Fruit fly (Drosophila melanogaster) whole organism, embryonic: ENCODE results near the gene mRRF1.
A peak's percentile ranks its signal among the peaks of the same experiment; 100 is the strongest.

ENCODE experiments used
- Abd-B ChIP-seq: fragments of 200-800 bp; sonication (Bioruptor generic); optimal IDR thresholded peaks from 2 replicates; lab custom pipeline; 2018; ENCODE audit warnings: missing biosample characterization, mild to moderate bottlenecking, missing genetic modification characterization, moderate library complexity
- Aef1 ChIP-seq: fragments of 200-800 bp; sonication (Bioruptor generic); IDR thresholded peaks from 3 replicates; pipeline ENCODE4 v1.3.6; 2022; ENCODE audit warnings: missing biosample characterization, missing genetic modification characterization
- CG10209 ChIP-seq: fragments of 200-800 bp; sonication (Bioruptor generic); optimal IDR thresholded peaks from 3 replicates; lab custom pipeline; 2017; ENCODE audit warnings: missing biosample characterization, mild to moderate bottlenecking, missing genetic modification characterization, missing genetic modification reagents
- CG10431 ChIP-seq: fragments of 200-800 bp; sonication (Bioruptor generic); optimal IDR thresholded peaks from 3 replicates; lab custom pipeline; 2018; ENCODE audit warnings: missing biosample characterization, mild to moderate bottlenecking, missing genetic modification characterization
- CG10565 ChIP-seq: fragments of 200-800 bp; sonication (Bioruptor generic); optimal IDR thresholded peaks from 3 replicates; lab custom pipeline; 2016; ENCODE audit warnings: missing biosample characterization, mild to moderate bottlenecking, missing genetic modification characterization
- CG12769 ChIP-seq: fragments of 200-800 bp; sonication (Bioruptor generic); optimal IDR thresholded peaks from 2 replicates; lab custom pipeline; 2019; ENCODE audit warnings: missing biosample characterization, mild to moderate bottlenecking, missing genetic modification characterization, moderate library complexity
- CG13123 ChIP-seq: fragments of 200-800 bp; sonication (Bioruptor generic); optimal IDR thresholded peaks from 2 replicates; lab custom pipeline; 2016; ENCODE audit warnings: missing biosample characterization, missing genetic modification characterization
- CG14441 ChIP-seq: fragments of 200-800 bp; sonication (Bioruptor generic); IDR thresholded peaks from 2 replicates; pipeline ENCODE4 v1.3.6; 2022; ENCODE audit warnings: missing biosample characterization, missing genetic modification characterization
- CG17361 ChIP-seq: fragments of 200-800 bp; sonication (Bioruptor generic); IDR thresholded peaks from 3 replicates; pipeline ENCODE4 v1.3.6; 2022; ENCODE audit warnings: missing biosample characterization, missing genetic modification characterization
- CG17802 ChIP-seq: fragments of 200-800 bp; sonication (Bioruptor generic); optimal IDR thresholded peaks from 2 replicates; lab custom pipeline; 2018; ENCODE audit warnings: missing biosample characterization, mild to moderate bottlenecking, missing genetic modification characterization, moderate library complexity
- CG18262 ChIP-seq: fragments of 200-800 bp; optimal IDR thresholded peaks from 3 replicates; lab custom pipeline; 2019; ENCODE audit warnings: missing biosample characterization, mild to moderate bottlenecking, missing genetic modification characterization, moderate library complexity
- CG33213 ChIP-seq: fragments of 200-800 bp; sonication (Bioruptor generic); optimal IDR thresholded peaks from 3 replicates; lab custom pipeline; 2016; ENCODE audit warnings: missing biosample characterization, missing genetic modification characterization
- CG5953 ChIP-seq: fragments of 200-800 bp; sonication (Bioruptor generic); IDR thresholded peaks from 2 replicates; pipeline ENCODE4 v1.3.6; 2022; ENCODE audit warnings: missing biosample characterization, missing genetic modification characterization
- CG6689 ChIP-seq: fragments of 200-800 bp; sonication (Bioruptor generic); IDR thresholded peaks from 2 replicates; pipeline ENCODE4 v1.3.6; 2022; ENCODE audit warnings: missing biosample characterization, missing genetic modification characterization
- CG6791 ChIP-seq: fragments of 200-800 bp; sonication (Bioruptor generic); IDR thresholded peaks from 3 replicates; pipeline ENCODE4 v1.3.6; 2022; ENCODE audit warnings: missing biosample characterization, missing genetic modification characterization; ENCODE audit not compliant: partially characterized antibody
- CG6813 ChIP-seq: fragments of 200-800 bp; sonication (Bioruptor generic); optimal IDR thresholded peaks from 2 replicates; lab custom pipeline; 2017; ENCODE audit warnings: missing biosample characterization, missing genetic modification characterization, mild to moderate bottlenecking, moderate library complexity, missing genetic modification reagents
- CG7271 ChIP-seq: fragments of 200-800 bp; sonication (Bioruptor generic); optimal IDR thresholded peaks from 2 replicates; lab custom pipeline; 2018; ENCODE audit warnings: missing biosample characterization, mild to moderate bottlenecking, missing genetic modification characterization, moderate library complexity
- CG8281 ChIP-seq: fragments of 200-800 bp; sonication (Bioruptor generic); optimal IDR thresholded peaks from 2 replicates; lab custom pipeline; 2018; ENCODE audit warnings: missing biosample characterization, mild to moderate bottlenecking, missing genetic modification characterization, moderate library complexity
- Chrac-16 ChIP-seq: fragments of 200-800 bp; sonication (Bioruptor generic); optimal IDR thresholded peaks from 3 replicates; lab custom pipeline; 2016; ENCODE audit warnings: missing biosample characterization, missing genetic modification characterization
- Ets97D ChIP-seq: fragments of 200-800 bp; sonication (Bioruptor generic); optimal IDR thresholded peaks from 3 replicates; lab custom pipeline; 2016; ENCODE audit warnings: missing biosample characterization, missing genetic modification characterization
- H2.0 ChIP-seq: fragments of 200-800 bp; sonication (Bioruptor generic); IDR thresholded peaks from 2 replicates; pipeline ENCODE4 v1.3.6; 2022; ENCODE audit warnings: missing biosample characterization, missing genetic modification characterization
- HLHmδ ChIP-seq: fragments of 200-800 bp; sonication (Bioruptor generic); optimal IDR thresholded peaks from 2 replicates; lab custom pipeline; 2018; ENCODE audit warnings: missing biosample characterization, mild to moderate bottlenecking, missing genetic modification characterization, moderate library complexity
- Hand ChIP-seq: fragments of 200-800 bp; sonication (Bioruptor generic); optimal IDR thresholded peaks from 2 replicates; lab custom pipeline; 2017; ENCODE audit warnings: mild to moderate bottlenecking, missing biosample characterization, missing genetic modification reagents, missing genetic modification characterization
- Hr51 ChIP-seq, 2 experiments: fragments of 200-800 bp; sonication (Bioruptor generic); optimal IDR thresholded peaks; 2 replicates in 1 of 2; 3 replicates in 1 of 2; lab custom pipeline; 2016 to 2018; ENCODE audit warnings: missing biosample characterization in 2 of 2, missing genetic modification characterization in 2 of 2, mild to moderate bottlenecking in 1 of 2, moderate library complexity in 1 of 2
- Jarid2 ChIP-seq: fragments of 200-800 bp; sonication (Bioruptor generic); optimal IDR thresholded peaks from 3 replicates; lab custom pipeline; 2017; ENCODE audit warnings: mild to moderate bottlenecking, missing biosample characterization, missing genetic modification reagents, missing genetic modification characterization
- Lhr ChIP-seq: fragments of 200-800 bp; sonication (Bioruptor generic); optimal IDR thresholded peaks from 3 replicates; lab custom pipeline; 2017; ENCODE audit warnings: mild to moderate bottlenecking, missing biosample characterization, missing genetic modification reagents, missing genetic modification characterization
- Six4 ChIP-seq: fragments of 200-800 bp; sonication (Bioruptor generic); optimal IDR thresholded peaks from 2 replicates; lab custom pipeline; 2016; ENCODE audit warnings: missing biosample characterization, missing genetic modification characterization
- TFAM ChIP-seq: fragments of 200-800 bp; sonication (Bioruptor generic); optimal IDR thresholded peaks from 2 replicates; lab custom pipeline; 2017; ENCODE audit warnings: missing biosample characterization, missing genetic modification characterization, inconsistent platforms
- amos ChIP-seq: fragments of 200-800 bp; sonication (Bioruptor generic); IDR thresholded peaks from 2 replicates; pipeline ENCODE4 v1.3.6; 2022; ENCODE audit warnings: missing biosample characterization, missing genetic modification characterization; ENCODE audit not compliant: partially characterized antibody
- ash1 ChIP-seq: fragments of 200-800 bp; sonication (Bioruptor generic); optimal IDR thresholded peaks from 2 replicates; lab custom pipeline; 2018; ENCODE audit warnings: missing biosample characterization, mild to moderate bottlenecking, missing genetic modification characterization
- croc ChIP-seq: fragments of 200-800 bp; sonication (Bioruptor generic); conservative IDR thresholded peaks from 3 replicates; pipeline ENCODE4 v1.3.6; 2022; ENCODE audit warnings: missing biosample characterization, missing genetic modification characterization
- dpn ChIP-seq, 2 experiments: fragments of 200-800 bp; sonication (Bioruptor generic); optimal IDR thresholded peaks; 3 replicates each; lab custom pipeline; 2016; ENCODE audit warnings: missing biosample characterization in 2 of 2, missing genetic modification characterization in 2 of 2
- ewg ChIP-seq: fragments of 200-800 bp; sonication (Bioruptor generic); optimal IDR thresholded peaks from 3 replicates; lab custom pipeline; 2017; ENCODE audit warnings: mild to moderate bottlenecking, missing biosample characterization, missing genetic modification reagents, missing genetic modification characterization
- fd96Cb ChIP-seq: fragments of 200-800 bp; sonication (Bioruptor generic); optimal IDR thresholded peaks from 2 replicates; lab custom pipeline; 2018; ENCODE audit warnings: missing biosample characterization, mild to moderate bottlenecking, missing genetic modification characterization, moderate library complexity
- fu2 ChIP-seq: fragments of 200-800 bp; sonication (Bioruptor generic); optimal IDR thresholded peaks from 2 replicates; lab custom pipeline; 2016; ENCODE audit warnings: missing biosample characterization, missing genetic modification characterization
- gsb ChIP-seq: fragments of 200-800 bp; sonication (Bioruptor generic); IDR thresholded peaks from 2 replicates; pipeline ENCODE4 v1.3.6; 2022; ENCODE audit warnings: missing biosample characterization, missing genetic modification characterization
- jing ChIP-seq: fragments of 200-800 bp; sonication (Bioruptor generic); optimal IDR thresholded peaks from 2 replicates; lab custom pipeline; 2018; ENCODE audit warnings: missing biosample characterization, mild to moderate bottlenecking, missing genetic modification characterization
- jumu ChIP-seq: fragments of 200-800 bp; sonication (Bioruptor generic); optimal IDR thresholded peaks from 3 replicates; lab custom pipeline; 2016; ENCODE audit warnings: missing biosample characterization, missing genetic modification characterization
- knrl ChIP-seq: fragments of 200-800 bp; sonication (Bioruptor generic); IDR thresholded peaks from 3 replicates; pipeline ENCODE4 v1.3.6; 2022; ENCODE audit warnings: missing biosample characterization, missing genetic modification characterization; ENCODE audit not compliant: partially characterized antibody
- maf-S ChIP-seq: fragments of 200-800 bp; sonication (Bioruptor generic); optimal IDR thresholded peaks from 2 replicates; lab custom pipeline; 2016; ENCODE audit warnings: missing biosample characterization, missing genetic modification characterization
- pros ChIP-seq: fragments of 200-800 bp; sonication (Bioruptor generic); optimal IDR thresholded peaks from 3 replicates; lab custom pipeline; 2019; ENCODE audit warnings: missing biosample characterization, mild to moderate bottlenecking, missing genetic modification characterization, moderate library complexity
- rib ChIP-seq: fragments of 200-800 bp; sonication (Bioruptor generic); IDR thresholded peaks from 2 replicates; pipeline ENCODE4 v1.3.6; 2022; ENCODE audit warnings: missing biosample characterization, missing genetic modification characterization
- row ChIP-seq: fragments of 200-800 bp; sonication (Bioruptor generic); IDR thresholded peaks from 3 replicates; pipeline ENCODE4 v1.3.6; 2022; ENCODE audit warnings: missing biosample characterization, missing genetic modification characterization
- scrt ChIP-seq: fragments of 200-800 bp; sonication (Bioruptor generic); optimal IDR thresholded peaks from 2 replicates; lab custom pipeline; 2018; ENCODE audit warnings: missing biosample characterization, mild to moderate bottlenecking, missing genetic modification characterization, moderate library complexity
- sd ChIP-seq: fragments of 200-800 bp; sonication (Bioruptor generic); optimal IDR thresholded peaks from 3 replicates; lab custom pipeline; 2018; ENCODE audit warnings: missing biosample characterization, mild to moderate bottlenecking, missing genetic modification characterization, moderate library complexity
- slou ChIP-seq: fragments of 200-800 bp; sonication (Bioruptor generic); optimal IDR thresholded peaks from 3 replicates; lab custom pipeline; 2016; ENCODE audit warnings: missing biosample characterization, missing genetic modification characterization
- tna ChIP-seq: fragments of 200-800 bp; sonication (Bioruptor generic); IDR thresholded peaks from 2 replicates; pipeline ENCODE4 v1.3.6; 2022; ENCODE audit warnings: missing biosample characterization, missing genetic modification characterization; ENCODE audit not compliant: partially characterized antibody
- wek ChIP-seq: fragments of 200-800 bp; sonication (Bioruptor generic); optimal IDR thresholded peaks from 3 replicates; lab custom pipeline; 2018; ENCODE audit warnings: missing biosample characterization, mild to moderate bottlenecking, missing genetic modification characterization, moderate library complexity
- zfh1 ChIP-seq: fragments of 200-800 bp; sonication (Bioruptor generic); IDR thresholded peaks from 3 replicates; pipeline ENCODE4 v1.3.6; 2022; ENCODE audit warnings: missing biosample characterization, missing genetic modification characterization

mRRF1 gene

dm6 chr3L:9333745-9334382, 30.3 kb upstream of the mRRF1 start, which contains the start of gene PGRP-LA (continued):
- TF ChIP-seq CG18262 (no peak), gsb (GFP tag; lab: Robert Waterston, UW) (peak; percentile 37; the same call in 1 of the 2 replicates), knrl (no peak), fd96Cb (tag; lab: Kevin White, UChicago) (no peak), CG10565 (GFP tag; lab: Kevin White, UChicago) (no peak), CG14441 (0 out of 2 replicates have a peak, but pooled peaks have one; percentile 52), HLHmδ (GFP tag; lab: Kevin White, UChicago) (no peak), CG12769 (tag; lab: Kevin White, UChicago) (no peak), amos (GFP tag; lab: Robert Waterston, UW) (no peak), row (GFP tag; lab: Robert Waterston, UW) (0 out of 3 replicates have a peak, but pooled peaks have one; percentile 9), CG6689 (GFP tag; lab: Robert Waterston, UW) (no peak), CG5953 (GFP tag; lab: Robert Waterston, UW) (no peak), wek (no peak), jing (no peak), CG8281 (no peak), Hr51 (GFP tag; optimal IDR thresholded peaks at IDR 0.05; lab: Kevin White, UChicago) (peak in 1 of 2 experiments; percentile 52), sd (tag; lab: Kevin White, UChicago) (no peak), CG7271 (no peak), CG13123 (GFP tag; lab: Kevin White, UChicago) (no peak), scrt (no peak), CG6813 (no peak), Jarid2 (GFP tag; lab: Kevin White, UChicago) (no peak), jumu (GFP tag; lab: Kevin White, UChicago) (no peak), Lhr (no peak), Hand (GFP tag; lab: Kevin White, UChicago) (no peak), maf-S (GFP tag; lab: Kevin White, UChicago) (no peak), rib (GFP tag; lab: Robert Waterston, UW) (no peak), ash1 (GFP tag; lab: Kevin White, UChicago) (no peak), slou (GFP tag; lab: Kevin White, UChicago) (no peak), Chrac-16 (GFP tag; lab: Kevin White, UChicago) (peak; percentile 1), Six4 (GFP tag; lab: Kevin White, UChicago) (peak; percentile 1), CG17361 (no peak), CG6791 (GFP tag; lab: Robert Waterston, UW) (no peak), fu2 (GFP tag; lab: Kevin White, UChicago) (no peak), TFAM (GFP tag; lab: Kevin White, UChicago) (no peak), CG10209 (GFP tag; lab: Kevin White, UChicago) (no peak), CG10431 (GFP tag; lab: Kevin White, UChicago) (peak; percentile 19), pros (GFP tag; lab: Kevin White, UChicago) (no peak), H2.0 (GFP tag; lab: Robert Waterston, UW) (peak; percentile 29; the same call in 1 of the 2 replicates), Abd-B (GFP tag; lab: Kevin White, UChicago) (no peak), zfh1 (GFP tag; lab: Robert Waterston, UW) (peak; percentile 34; the same call in 1 of the 3 replicates), Aef1 (GFP tag; lab: Robert Waterston, UW) (peak; percentile 37; the same call in 1 of the 3 replicates), tna (GFP tag; lab: Robert Waterston, UW) (no peak), Ets97D (GFP tag; lab: Kevin White, UChicago) (no peak), CG17802 (tag; lab: Kevin White, UChicago) (no peak), CG33213 (no peak), dpn (GFP tag; optimal IDR thresholded peaks at IDR 0.05; lab: Kevin White, UChicago) (peak in 1 of 2 experiments; percentile 36), ewg (GFP tag; lab: Kevin White, UChicago) (peak; percentile 11), croc (GFP tag; lab: Robert Waterston, UW) (no peak)
